Fruit fly (Drosophila melanogaster) Kc167 (cell line): Measurements from ENCODE around the gene tutl.

Experiments used
- Myc ChIP-seq: fragments of >200 bp; optimal IDR thresholded peaks from 2 replicates; lab custom pipeline; 2017; ENCODE audit warnings: missing external identifiers
- Sin3A ChIP-seq: fragments of >200 bp; optimal IDR thresholded peaks from 2 replicates; lab custom pipeline; 2018; ENCODE audit warnings: missing external identifiers
- h ChIP-seq: fragments of >200 bp; optimal IDR thresholded peaks from 3 replicates; lab custom pipeline; 2018; ENCODE audit warnings: missing external identifiers
- insv ChIP-seq: fragments of >200 bp; optimal IDR thresholded peaks from 3 replicates; lab custom pipeline; 2018; ENCODE audit warnings: missing external identifiers
- psq ChIP-seq: fragments of >200 bp; optimal IDR thresholded peaks from 2 replicates; lab custom pipeline; 2017; ENCODE audit warnings: missing external identifiers
- ttk ChIP-seq: sonication (Bioruptor generic); optimal IDR thresholded peaks from 2 replicates; lab custom pipeline; 2017; ENCODE audit warnings: missing external identifiers

The tutl gene

dm6 chr2L:4361438-4361975, 78.6 kb downstream of the tutl start, which contains the start of gene Traf4:
Gene Traf4, plus strand, starts transcription at chr2L:4361925.
- TF ChIP-seq insv (lab: Kevin White, UChicago): no peak
- TF ChIP-seq Myc (lab: Kevin White, UChicago): no peak
- no peak for TF ChIP-seq ttk
- TF ChIP-seq Sin3A (lab: Kevin White, UChicago): no peak
- no peak for TF ChIP-seq h (lab: Kevin White, UChicago)
- no peak for TF ChIP-seq psq (lab: Kevin White, UChicago)

dm6 chr2L:4363707-4364270, 80.8 kb downstream of the tutl start:
- TF ChIP-seq Sin3A (lab: Kevin White, UChicago): no peak
- TF ChIP-seq ttk: no peak
- no peak for TF ChIP-seq psq (lab: Kevin White, UChicago)

DNA sequence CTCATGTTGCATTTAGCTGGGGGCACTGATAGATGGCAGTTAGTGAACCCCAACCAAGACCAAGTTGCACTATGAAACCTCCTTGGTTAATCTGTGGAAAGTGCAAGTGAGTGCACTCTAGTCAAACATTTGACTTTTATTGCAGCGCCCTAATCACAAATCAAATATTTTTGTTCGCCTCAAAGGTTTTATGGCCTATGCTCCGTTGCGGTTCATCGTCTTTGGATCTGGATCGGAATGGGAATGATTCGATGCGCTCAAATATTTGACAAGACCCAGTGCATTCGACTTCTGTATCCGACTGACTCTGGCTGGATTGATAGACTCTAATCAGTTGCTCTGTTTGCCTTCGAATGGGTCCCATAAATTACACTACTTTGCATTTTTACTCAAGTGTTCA, 82.0 kb downstream of the tutl start:
- no peak for TF ChIP-seq psq (lab: Kevin White, UChicago)
- no peak for TF ChIP-seq Myc (lab: Kevin White, UChicago)
- TF ChIP-seq insv (lab: Kevin White, UChicago): no peak
- no peak for TF ChIP-seq Sin3A (lab: Kevin White, UChicago)
- no peak for TF ChIP-seq h (lab: Kevin White, UChicago)
- TF ChIP-seq ttk: no peak

DNA sequence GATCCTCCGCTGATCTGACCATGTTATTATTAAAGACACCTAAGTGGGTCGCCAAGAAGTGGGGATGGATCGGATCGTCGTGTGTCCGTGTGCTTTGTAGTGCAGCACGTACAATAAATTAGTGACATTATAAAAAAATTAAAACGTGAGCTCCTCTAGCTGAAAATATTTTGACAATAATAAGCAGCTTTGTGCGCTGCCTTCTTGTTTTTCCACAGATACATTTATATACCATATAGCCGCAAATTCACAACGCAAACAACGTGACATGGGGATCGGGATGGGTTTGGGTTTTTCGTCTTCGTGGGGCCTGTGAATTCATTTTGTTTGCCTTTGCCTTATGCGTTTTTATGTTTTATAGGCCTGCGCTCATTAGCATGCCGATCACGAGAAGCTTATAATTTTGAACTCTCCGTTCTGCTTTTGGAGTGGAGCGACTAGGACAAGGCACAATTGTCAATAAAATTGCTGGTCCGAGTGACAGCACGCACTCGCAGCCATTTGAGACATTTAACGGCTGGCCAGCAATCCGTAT, 82.9 kb downstream of the tutl start:
- TF ChIP-seq ttk: no peak
- TF ChIP-seq insv (lab: Kevin White, UChicago): no peak
- TF ChIP-seq Sin3A (lab: Kevin White, UChicago): no peak
- no peak for TF ChIP-seq h (lab: Kevin White, UChicago)
- no peak for TF ChIP-seq psq (lab: Kevin White, UChicago)
- TF ChIP-seq Myc (lab: Kevin White, UChicago): no peak

DNA sequence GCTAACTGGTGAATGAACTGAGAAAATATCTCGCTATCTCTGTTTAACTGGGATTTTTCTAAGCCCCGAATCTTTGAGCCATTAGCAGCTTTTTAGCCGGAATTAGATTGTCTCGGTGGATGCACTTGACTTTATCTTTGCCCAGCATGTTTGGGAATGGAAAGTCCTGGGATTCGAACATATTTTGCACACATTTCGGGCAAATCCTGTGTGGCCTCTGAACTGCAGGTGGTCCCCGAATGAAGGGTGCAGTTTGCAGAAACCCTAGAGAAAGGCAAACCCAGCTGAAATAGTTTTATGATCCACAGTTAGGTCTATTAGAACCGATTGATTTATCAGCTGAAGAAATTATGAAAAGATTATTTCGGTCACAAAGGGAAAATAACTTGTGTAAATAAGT, 83.7 kb downstream of the tutl start:
- TF ChIP-seq ttk: no peak
- no peak for TF ChIP-seq Myc (lab: Kevin White, UChicago)
- no peak for TF ChIP-seq psq (lab: Kevin White, UChicago)
- no peak for TF ChIP-seq Sin3A (lab: Kevin White, UChicago)
- no peak for TF ChIP-seq insv (lab: Kevin White, UChicago)
- TF ChIP-seq h (lab: Kevin White, UChicago): no peak

DNA sequence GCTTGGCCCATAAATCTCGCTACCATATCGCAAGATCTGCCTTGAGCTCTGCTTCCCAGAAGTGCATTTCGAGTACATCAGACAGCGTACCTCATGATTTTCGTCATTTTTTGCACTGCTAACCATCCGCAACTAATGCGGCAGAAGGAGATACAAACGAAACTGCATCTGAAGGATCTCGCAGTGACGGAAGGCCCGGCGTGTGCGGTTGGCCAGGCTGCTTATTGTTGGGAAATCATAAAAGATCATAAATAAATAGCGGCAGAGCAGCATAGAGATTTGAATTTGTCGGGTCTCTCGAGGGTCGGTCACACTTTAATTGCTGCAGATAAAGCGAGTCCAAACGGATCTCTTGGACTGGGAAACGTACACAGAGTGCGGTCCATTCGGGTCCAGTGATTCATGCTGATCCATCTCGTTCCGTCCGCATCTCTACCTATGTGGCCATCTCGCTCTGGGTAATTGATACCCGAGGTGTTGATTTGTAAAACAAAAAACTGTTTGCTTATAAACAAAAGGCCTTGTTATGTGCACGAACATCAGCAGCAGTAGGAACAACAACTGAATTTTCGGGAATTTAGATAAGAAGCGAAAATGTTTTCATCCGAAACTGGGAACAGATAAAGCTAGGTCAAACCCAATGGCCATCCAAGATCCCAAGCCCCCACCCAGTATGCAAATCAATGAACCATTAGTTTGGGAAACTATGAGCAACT, 85.8 kb downstream of the tutl start:
- TF ChIP-seq h (lab: Kevin White, UChicago): no peak
- no peak for TF ChIP-seq ttk
- no peak for TF ChIP-seq Myc (lab: Kevin White, UChicago)
- TF ChIP-seq Sin3A (lab: Kevin White, UChicago): no peak
- TF ChIP-seq psq (lab: Kevin White, UChicago): no peak
- TF ChIP-seq insv (lab: Kevin White, UChicago): no peak

dm6 chr2L:4370007-4370521, 87.1 kb downstream of the tutl start:
- TF ChIP-seq Sin3A (lab: Kevin White, UChicago): no peak
- TF ChIP-seq ttk: no peak
- no peak for TF ChIP-seq Myc (lab: Kevin White, UChicago)
- TF ChIP-seq insv (lab: Kevin White, UChicago): no peak
- no peak for TF ChIP-seq psq (lab: Kevin White, UChicago)
- TF ChIP-seq h (lab: Kevin White, UChicago): no peak

DNA sequence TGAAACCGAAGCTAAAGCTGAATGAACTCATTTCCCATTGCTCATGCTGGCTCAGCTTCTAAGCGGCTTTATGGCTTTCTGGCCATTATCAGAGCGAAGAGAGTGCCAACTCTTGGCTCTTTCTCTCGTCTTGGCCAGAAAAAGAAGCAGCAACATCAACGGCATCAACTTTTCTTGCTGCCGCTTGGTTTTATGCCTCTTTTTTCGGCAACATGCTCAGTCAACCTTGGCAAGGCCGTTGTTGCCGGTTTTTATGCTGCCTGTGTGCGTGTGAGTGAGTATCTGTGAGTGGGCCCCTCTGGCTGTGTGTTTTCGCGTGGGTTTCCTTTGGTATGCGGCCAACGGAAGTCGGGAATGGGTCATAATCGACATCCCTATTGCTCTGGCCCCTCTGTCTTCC, 87.6 kb downstream of the tutl start:
- TF ChIP-seq psq (lab: Kevin White, UChicago) (no peak), Myc (lab: Kevin White, UChicago) (no peak)

DNA sequence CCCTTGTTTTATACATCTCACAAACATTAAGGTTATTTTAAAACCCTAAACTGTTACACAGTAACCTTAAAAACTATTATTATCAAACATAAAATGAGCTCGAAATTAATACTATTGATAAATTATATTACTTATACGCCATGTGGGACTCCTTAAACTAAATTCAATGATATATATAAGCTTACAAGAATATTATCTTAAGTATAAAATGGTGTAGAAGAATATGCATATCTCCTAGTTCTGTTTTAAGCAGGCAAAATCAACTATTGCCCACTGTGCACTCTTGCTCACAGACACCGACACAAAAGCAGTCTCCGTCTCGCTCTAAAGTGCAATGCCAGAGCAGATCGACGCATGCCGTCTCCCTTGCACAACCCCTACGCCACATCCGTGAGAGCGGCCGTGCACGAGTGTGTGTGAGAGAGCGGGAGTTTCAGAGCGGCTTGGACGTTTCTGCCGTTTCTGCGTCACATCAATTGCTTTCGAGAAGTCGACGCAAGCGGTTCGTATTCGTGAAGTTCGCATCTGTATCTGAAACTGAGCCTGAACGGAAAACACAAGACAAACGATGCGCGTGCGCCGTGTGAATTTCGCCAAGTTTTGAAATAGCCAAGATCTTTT, 88.7 kb downstream of the tutl start:
- TF ChIP-seq ttk: no peak
- TF ChIP-seq h (lab: Kevin White, UChicago): no peak
- TF ChIP-seq Myc (lab: Kevin White, UChicago): no peak
- TF ChIP-seq Sin3A (lab: Kevin White, UChicago): no peak
- no peak for TF ChIP-seq psq (lab: Kevin White, UChicago)
- TF ChIP-seq insv (lab: Kevin White, UChicago): no peak

dm6 chr2L:4372802-4373570, 90.0 kb downstream of the tutl start:
- TF ChIP-seq psq (lab: Kevin White, UChicago): no peak
- no peak for TF ChIP-seq insv (lab: Kevin White, UChicago)
- no peak for TF ChIP-seq Myc (lab: Kevin White, UChicago)
- TF ChIP-seq Sin3A (lab: Kevin White, UChicago): no peak
- no peak for TF ChIP-seq h (lab: Kevin White, UChicago)
- no peak for TF ChIP-seq ttk
